Fruit fly (Drosophila melanogaster): ENCODE measurements around the gene CG16721.

The CG16721 gene

dm6 chrX:5916494-5917309, 37.0 kb downstream of the CG16721 start, which contains the start of the genes Shmt and CG3726 (continued):
- TF ChIP-seq fd3F (GFP tag; optimal IDR thresholded peaks at IDR 0.05) (no peak), sug (tag; optimal IDR thresholded peaks at IDR 0.05) (peak; percentile 28), CG34376 (GFP tag; optimal IDR thresholded peaks at IDR 0.05) (peak; percentile 5), br (optimal IDR thresholded peaks at IDR 0.05) (no peak), hbn (GFP tag; IDR thresholded peaks at IDR 0.05; ENCODE audit: partially characterized antibody) (0 out of 2 replicates have a peak, but pooled peaks have one; percentile 20), rib (GFP tag; IDR thresholded peaks at IDR 0.05) (no peak), tup (GFP tag; optimal IDR thresholded peaks at IDR 0.05) (no peak), CG13296 (GFP tag; optimal IDR thresholded peaks at IDR 0.05) (peak; percentile 43), crp (GFP tag; optimal IDR thresholded peaks at IDR 0.05) (peak; percentile 5 to 90), Spps (tag; optimal IDR thresholded peaks at IDR 0.05) (no peak), CG12071 (GFP tag; optimal IDR thresholded peaks at IDR 0.05) (peak; percentile 44), Sin3A (optimal IDR thresholded peaks at IDR 0.05) (peak; percentile 4), CG17912 (GFP tag; optimal IDR thresholded peaks at IDR 0.05) (no peak), CG4360 (GFP tag; IDR thresholded peaks at IDR 0.05) (no peak), lab (GFP tag; optimal IDR thresholded peaks at IDR 0.05) (peak; percentile 42), D19B (GFP tag; optimal IDR thresholded peaks at IDR 0.05) (no peak), sd (tag; optimal IDR thresholded peaks at IDR 0.05) (peak; percentile 23), Sry-β (GFP tag; optimal IDR thresholded peaks at IDR 0.05) (no peak), ERR (GFP tag; optimal IDR thresholded peaks at IDR 0.05) (no peak), pzg (GFP tag; optimal IDR thresholded peaks at IDR 0.05) (peak; percentile 24), CG7987 (GFP tag; optimal IDR thresholded peaks at IDR 0.05) (peak; percentile 9), CG1603 (tag; optimal IDR thresholded peaks at IDR 0.05) (peak; percentile 0), oc (tag; optimal IDR thresholded peaks at IDR 0.05) (no peak), Dp (GFP tag; optimal IDR thresholded peaks at IDR 0.05) (peak; percentile 75), trem (tag; optimal IDR thresholded peaks at IDR 0.05) (peak; percentile 1), CG6791 (GFP tag; IDR thresholded peaks at IDR 0.05; ENCODE audit: partially characterized antibody) (0 out of 3 replicates have a peak, but pooled peaks have one; percentile 41), Dip2 (GFP tag; IDR thresholded peaks at IDR 0.05) (no peak), Fer1 (GFP tag; optimal IDR thresholded peaks at IDR 0.05) (peak; percentile 42), Nf-YC (tag; optimal IDR thresholded peaks at IDR 0.05) (peak; percentile 3), BEAF-32 (GFP tag; optimal IDR thresholded peaks at IDR 0.05) (peak; percentile 45), esg (GFP tag; conservative IDR thresholded peaks at IDR 0.05) (no peak), Lhr (GFP tag; optimal IDR thresholded peaks at IDR 0.05) (no peak), CG9437 (GFP tag; optimal IDR thresholded peaks at IDR 0.05) (peak; percentile 81), odd (GFP tag; optimal IDR thresholded peaks at IDR 0.05) (no peak), E2f2 (GFP tag; IDR thresholded peaks at IDR 0.05) (peak; percentile 84), CTCF (GFP tag; optimal IDR thresholded peaks at IDR 0.05) (peak; percentile 58), CG6854 (GFP tag; optimal IDR thresholded peaks at IDR 0.05) (peak; percentile 21), HmgD (GFP tag; optimal IDR thresholded peaks at IDR 0.05) (no peak), CG18599 (GFP tag; optimal IDR thresholded peaks at IDR 0.05) (no peak), CG15514 (GFP tag; optimal IDR thresholded peaks at IDR 0.05) (peak; percentile 45), pum (GFP tag; optimal IDR thresholded peaks at IDR 0.05) (no peak), CG10462 (GFP tag; optimal IDR thresholded peaks at IDR 0.05) (no peak), gce (GFP tag; IDR thresholded peaks at IDR 0.05) (0 out of 3 replicates have a peak, but pooled peaks have one; percentile 9), her (GFP tag; optimal IDR thresholded peaks at IDR 0.05) (peak; percentile 37), vvl (GFP tag; IDR thresholded peaks at IDR 0.05) (0 out of 2 replicates have a peak, but pooled peaks have one; percentile 33), Hr78 (GFP tag; optimal IDR thresholded peaks at IDR 0.05) (peak in 1 of 2 experiments; percentile 98), CG2875 (GFP tag; optimal IDR thresholded peaks at IDR 0.05) (no peak), Med (GFP tag) (peak; percentile 73), Bdp1 (GFP tag; optimal IDR thresholded peaks at IDR 0.05) (no peak)
